Worm (Caenorhabditis elegans): ENCODE results near the gene ehs-1.
A peak's percentile ranks its signal among the peaks of the same experiment; 100 is the strongest.

The ehs-1 gene

ce11 chrII:5788815-5789214 is 31.7 kb upstream of the ehs-1 start, which contains the start of gene K05F1.13:
K05F1.13 (plus strand) TSS chrII:5789115.
- TF ChIP-seq sea-2 (GFP tag; optimal IDR thresholded peaks at IDR 0.05) (no peak), ceh-16 (tag; optimal IDR thresholded peaks at IDR 0.05) (no peak), ceh-28 (tag; optimal IDR thresholded peaks at IDR 0.05) (no peak), elt-2 (tag; optimal IDR thresholded peaks at IDR 0.05) (no peak)

- TF ChIP-seq ztf-11 (tag; optimal IDR thresholded peaks at IDR 0.05): no peak
- TF ChIP-seq sea-2 (GFP tag; optimal IDR thresholded peaks at IDR 0.05): no peak
- TF ChIP-seq zag-1 (tag; optimal IDR thresholded peaks at IDR 0.05): no peak
- no peak for TF ChIP-seq ceh-9 (tag; optimal IDR thresholded peaks at IDR 0.05)
- TF ChIP-seq lin-39 (tag; optimal IDR thresholded peaks at IDR 0.05): peak; percentile 20
- no peak for TF ChIP-seq daf-12 (tag; optimal IDR thresholded peaks at IDR 0.05)
- no peak for TF ChIP-seq nhr-77 (tag; optimal IDR thresholded peaks at IDR 0.05)
- TF ChIP-seq fkh-10 (GFP tag; optimal IDR thresholded peaks at IDR 0.05): no peak
- no peak for TF ChIP-seq jun-1 (tag; optimal IDR thresholded peaks at IDR 0.05)
- peak; percentile 70 for TF ChIP-seq egl-5 (tag; optimal IDR thresholded peaks at IDR 0.05)
- no peak for TF ChIP-seq hmg-11 (tag; optimal IDR thresholded peaks at IDR 0.05)
- no peak for TF ChIP-seq ama-1 (optimal IDR thresholded peaks at IDR 0.05)
- no peak for TF ChIP-seq ceh-82 (tag; optimal IDR thresholded peaks at IDR 0.05)
- TF ChIP-seq nhr-237 (tag; optimal IDR thresholded peaks at IDR 0.05): no peak
- TF ChIP-seq mdl-1 (tag; optimal IDR thresholded peaks at IDR 0.05): no peak
- TF ChIP-seq unc-62 (GFP tag; optimal IDR thresholded peaks at IDR 0.05): no peak
- no peak for TF ChIP-seq ZK546.5 (tag; optimal IDR thresholded peaks at IDR 0.05)
- TF ChIP-seq skn-1 (tag; optimal IDR thresholded peaks at IDR 0.05): no peak
- peak; percentile 39 for TF ChIP-seq elt-1 (tag; optimal IDR thresholded peaks at IDR 0.05)
- TF ChIP-seq ztf-4 (tag; optimal IDR thresholded peaks at IDR 0.05): no peak
- no peak for TF ChIP-seq mml-1 (tag; optimal IDR thresholded peaks at IDR 0.05)
- TF ChIP-seq nhr-23 (tag; optimal IDR thresholded peaks at IDR 0.05): no peak
Observed at ce11 chrII:5790313-5790773, 30.2 kb upstream of the ehs-1 start, which contains the start of gene lect-2. lect-2 (plus strand) TSS chrII:5790723.

- TF ChIP-seq unc-39 (tag; optimal IDR thresholded peaks at IDR 0.05): no peak
- TF ChIP-seq elt-2 (tag; optimal IDR thresholded peaks at IDR 0.05): no peak
- TF ChIP-seq sea-2 (GFP tag; optimal IDR thresholded peaks at IDR 0.05): no peak
- TF ChIP-seq mdl-1 (tag; optimal IDR thresholded peaks at IDR 0.05): no peak
Observed at ce11 chrII:5792490-5792889, 28.0 kb upstream of the ehs-1 start, which contains the start of gene K05F1.14. K05F1.14 (minus strand) TSS chrII:5792590.

- TF ChIP-seq jun-1 (tag; optimal IDR thresholded peaks at IDR 0.05) (no peak), unc-62 (GFP tag; optimal IDR thresholded peaks at IDR 0.05) (no peak), mml-1 (tag; optimal IDR thresholded peaks at IDR 0.05) (no peak), unc-39 (tag; optimal IDR thresholded peaks at IDR 0.05) (no peak), lsy-12 (tag; optimal IDR thresholded peaks at IDR 0.05) (no peak), skn-1 (tag; optimal IDR thresholded peaks at IDR 0.05) (no peak), ZK546.5 (tag; optimal IDR thresholded peaks at IDR 0.05) (no peak), zag-1 (tag; optimal IDR thresholded peaks at IDR 0.05) (no peak), nfya-1 (tag; optimal IDR thresholded peaks at IDR 0.05; ENCODE audit: insufficient read depth) (no peak), daf-12 (tag; optimal IDR thresholded peaks at IDR 0.05) (no peak), nhr-237 (tag; optimal IDR thresholded peaks at IDR 0.05) (no peak), egl-5 (tag; optimal IDR thresholded peaks at IDR 0.05) (no peak)
Observed at ce11 chrII:5794195-5794594, 26.3 kb upstream of the ehs-1 start, which contains the start of gene acdh-8. acdh-8 (plus strand) TSS chrII:5794495.

- no peak for TF ChIP-seq nfya-1 (tag; optimal IDR thresholded peaks at IDR 0.05; ENCODE audit: insufficient read depth)
- TF ChIP-seq egl-27 (tag; optimal IDR thresholded peaks at IDR 0.05): no peak
Observed at ce11 chrII:5797348-5797977, 23.0 kb upstream of the ehs-1 start, which contains the start of the genes msp-63 and msp-142. msp-63 (minus strand) TSS chrII:5797448. msp-142 (plus strand) TSS chrII:5797927.

- TF ChIP-seq ceh-82 (tag; optimal IDR thresholded peaks at IDR 0.05): no peak
- no peak for TF ChIP-seq lsy-12 (tag; optimal IDR thresholded peaks at IDR 0.05)
- TF ChIP-seq nhr-43 (tag; optimal IDR thresholded peaks at IDR 0.05; ENCODE audit: poor library complexity, severe bottlenecking): no peak
- no peak for TF ChIP-seq ceh-28 (tag; optimal IDR thresholded peaks at IDR 0.05)
- no peak for TF ChIP-seq ceh-16 (tag; optimal IDR thresholded peaks at IDR 0.05)
- TF ChIP-seq zag-1 (tag; optimal IDR thresholded peaks at IDR 0.05): no peak
- no peak for TF ChIP-seq nfya-1 (tag; optimal IDR thresholded peaks at IDR 0.05; ENCODE audit: insufficient read depth)
- no peak for TF ChIP-seq ceh-9 (tag; optimal IDR thresholded peaks at IDR 0.05)
- no peak for TF ChIP-seq elt-1 (tag; optimal IDR thresholded peaks at IDR 0.05)
- TF ChIP-seq elt-2 (tag; optimal IDR thresholded peaks at IDR 0.05): no peak
- TF ChIP-seq mdl-1 (tag; optimal IDR thresholded peaks at IDR 0.05): no peak
- no peak for TF ChIP-seq fos-1 (tag; optimal IDR thresholded peaks at IDR 0.05)
- TF ChIP-seq ZK546.5 (tag; optimal IDR thresholded peaks at IDR 0.05): no peak
Observed at ce11 chrII:5799553-5799952, 21.0 kb upstream of the ehs-1 start, which contains the start of gene K05F1.8. K05F1.8 (minus strand) TSS chrII:5799653.
